Fruit fly (Drosophila melanogaster) whole organism, embryonic: Measurements from ENCODE around the gene Snx17.
A peak's percentile ranks its signal among the peaks of the same experiment; 100 is the strongest.

ENCODE experiments used
- Adf1 ChIP-seq: fragments of 200-800 bp; sonication (Bioruptor generic); IDR thresholded peaks from 2 replicates; pipeline ENCODE4 v1.3.6; 2022; ENCODE audit warnings: missing biosample characterization, missing genetic modification characterization
- B-H2 ChIP-seq: fragments of 200-800 bp; sonication (Bioruptor generic); optimal IDR thresholded peaks from 2 replicates; lab custom pipeline; 2018; ENCODE audit warnings: missing biosample characterization, mild to moderate bottlenecking, missing genetic modification characterization
- CG10147 ChIP-seq: fragments of 200-800 bp; sonication (Bioruptor generic); optimal IDR thresholded peaks from 2 replicates; lab custom pipeline; 2019; ENCODE audit warnings: missing biosample characterization, mild to moderate bottlenecking, missing genetic modification characterization, moderate library complexity
- CG10366 ChIP-seq: fragments of 200-800 bp; sonication (Bioruptor generic); IDR thresholded peaks from 2 replicates; pipeline ENCODE4 v1.3.6; 2022; ENCODE audit warnings: missing biosample characterization, missing genetic modification characterization
- CG11723 ChIP-seq: fragments of 200-800 bp; sonication (Bioruptor generic); optimal IDR thresholded peaks from 2 replicates; lab custom pipeline; 2017; ENCODE audit warnings: missing biosample characterization, mild to moderate bottlenecking, missing genetic modification characterization
- CG12071 ChIP-seq: fragments of 200-800 bp; sonication (Bioruptor generic); optimal IDR thresholded peaks from 3 replicates; lab custom pipeline; 2018; ENCODE audit warnings: missing biosample characterization, mild to moderate bottlenecking, missing genetic modification characterization
- CG13894 ChIP-seq: fragments of 200-800 bp; sonication (Bioruptor generic); optimal IDR thresholded peaks from 3 replicates; lab custom pipeline; 2018; ENCODE audit warnings: missing biosample characterization, mild to moderate bottlenecking, missing genetic modification characterization, moderate library complexity
- CG1602 ChIP-seq: fragments of 200-800 bp; sonication (Bioruptor generic); optimal IDR thresholded peaks from 3 replicates; lab custom pipeline; 2016; ENCODE audit warnings: missing biosample characterization, missing genetic modification characterization
- CG1647 ChIP-seq: fragments of 200-800 bp; sonication (Bioruptor generic); optimal IDR thresholded peaks from 3 replicates; lab custom pipeline; 2016; ENCODE audit warnings: missing biosample characterization, missing genetic modification characterization
- CG16813 ChIP-seq: fragments of 200-800 bp; sonication (Bioruptor generic); IDR thresholded peaks from 3 replicates; pipeline ENCODE4 v1.3.6; 2022; ENCODE audit warnings: missing biosample characterization, missing genetic modification characterization; ENCODE audit not compliant: partially characterized antibody
- CG2116 ChIP-seq: fragments of 200-800 bp; sonication (Bioruptor generic); optimal IDR thresholded peaks from 3 replicates; lab custom pipeline; 2018; ENCODE audit warnings: missing biosample characterization, mild to moderate bottlenecking, missing genetic modification characterization
- CG2199 ChIP-seq: fragments of 200-800 bp; sonication (Bioruptor generic); IDR thresholded peaks from 3 replicates; pipeline ENCODE4 v1.3.6; 2022; ENCODE audit warnings: missing biosample characterization, missing genetic modification characterization
- CG31224 ChIP-seq: fragments of 200-800 bp; sonication (Bioruptor generic); IDR thresholded peaks from 2 replicates; pipeline ENCODE4 v1.3.6; 2022; ENCODE audit warnings: missing biosample characterization, missing genetic modification characterization
- CG3838 ChIP-seq: fragments of 200-800 bp; sonication (Bioruptor generic); optimal IDR thresholded peaks from 3 replicates; lab custom pipeline; 2016; ENCODE audit warnings: missing biosample characterization, missing genetic modification characterization
- CG3995 ChIP-seq: fragments of 200-800 bp; sonication (Bioruptor generic); optimal IDR thresholded peaks from 3 replicates; lab custom pipeline; 2016; ENCODE audit warnings: missing biosample characterization, missing genetic modification characterization
- CG4282 ChIP-seq: fragments of 200-800 bp; sonication (Bioruptor generic); optimal IDR thresholded peaks from 2 replicates; lab custom pipeline; 2016; ENCODE audit warnings: missing biosample characterization, missing genetic modification characterization
- CG4424 ChIP-seq: fragments of 200-800 bp; sonication (Bioruptor generic); optimal IDR thresholded peaks from 3 replicates; lab custom pipeline; 2016; ENCODE audit warnings: missing biosample characterization, missing genetic modification characterization
- CG6791 ChIP-seq: fragments of 200-800 bp; sonication (Bioruptor generic); IDR thresholded peaks from 3 replicates; pipeline ENCODE4 v1.3.6; 2022; ENCODE audit warnings: missing biosample characterization, missing genetic modification characterization; ENCODE audit not compliant: partially characterized antibody
- CG7372 ChIP-seq: fragments of 200-800 bp; sonication (Bioruptor generic); IDR thresholded peaks from 2 replicates; pipeline ENCODE4 v1.3.6; 2022; ENCODE audit warnings: missing biosample characterization, missing genetic modification characterization
- CG7839 ChIP-seq: fragments of 200-800 bp; sonication (Bioruptor generic); optimal IDR thresholded peaks from 3 replicates; lab custom pipeline; 2018; ENCODE audit warnings: missing biosample characterization, mild to moderate bottlenecking, missing genetic modification characterization, moderate library complexity
- CG7963 ChIP-seq: fragments of 200-800 bp; sonication (Bioruptor generic); IDR thresholded peaks from 3 replicates; pipeline ENCODE4 v1.3.6; 2022; ENCODE audit warnings: missing biosample characterization, missing genetic modification characterization; ENCODE audit not compliant: partially characterized antibody
- CG7987 ChIP-seq: fragments of 200-800 bp; sonication (Bioruptor generic); optimal IDR thresholded peaks from 2 replicates; lab custom pipeline; 2018; ENCODE audit warnings: missing biosample characterization, mild to moderate bottlenecking, missing genetic modification characterization, moderate library complexity
- CG8281 ChIP-seq: fragments of 200-800 bp; sonication (Bioruptor generic); optimal IDR thresholded peaks from 2 replicates; lab custom pipeline; 2018; ENCODE audit warnings: missing biosample characterization, mild to moderate bottlenecking, missing genetic modification characterization, moderate library complexity
- CG9797 ChIP-seq: fragments of 200-800 bp; sonication (Bioruptor generic); optimal IDR thresholded peaks from 3 replicates; lab custom pipeline; 2018; ENCODE audit warnings: missing biosample characterization, mild to moderate bottlenecking, missing genetic modification characterization
- CG9817 ChIP-seq: fragments of 200-800 bp; sonication (Bioruptor generic); optimal IDR thresholded peaks from 2 replicates; lab custom pipeline; 2018; ENCODE audit warnings: missing biosample characterization, mild to moderate bottlenecking, missing genetic modification characterization, moderate library complexity
- CHES-1-like ChIP-seq: fragments of 200-800 bp; sonication (Bioruptor generic); optimal IDR thresholded peaks from 2 replicates; lab custom pipeline; 2016; ENCODE audit warnings: missing biosample characterization, missing genetic modification characterization
- CkIIα-i1 ChIP-seq: fragments of 200-800 bp; sonication (Bioruptor generic); IDR thresholded peaks from 2 replicates; pipeline ENCODE4 v1.3.6; 2022; ENCODE audit warnings: missing biosample characterization, missing genetic modification characterization
- D19A ChIP-seq: fragments of 200-800 bp; optimal IDR thresholded peaks from 3 replicates; lab custom pipeline; 2019; ENCODE audit warnings: missing biosample characterization, mild to moderate bottlenecking, missing genetic modification characterization, moderate library complexity
- Dbx ChIP-seq: fragments of 200-800 bp; sonication (Bioruptor generic); IDR thresholded peaks from 3 replicates; pipeline ENCODE4 v1.3.6; 2022; ENCODE audit warnings: missing biosample characterization, missing genetic modification characterization
- Doc2 ChIP-seq: fragments of 200-800 bp; sonication (Bioruptor generic); IDR thresholded peaks from 2 replicates; pipeline ENCODE4 v1.3.6; 2022; ENCODE audit warnings: missing biosample characterization, missing genetic modification characterization
- Fer2 ChIP-seq: fragments of 200-800 bp; sonication (Bioruptor generic); optimal IDR thresholded peaks from 2 replicates; lab custom pipeline; 2018; ENCODE audit warnings: missing biosample characterization, mild to moderate bottlenecking, missing genetic modification characterization, moderate library complexity
- HmgZ ChIP-seq: fragments of 200-800 bp; sonication (Bioruptor generic); optimal IDR thresholded peaks from 2 replicates; lab custom pipeline; 2018; ENCODE audit warnings: missing biosample characterization, mild to moderate bottlenecking, missing genetic modification characterization
- Jarid2 ChIP-seq: fragments of 200-800 bp; sonication (Bioruptor generic); optimal IDR thresholded peaks from 3 replicates; lab custom pipeline; 2017; ENCODE audit warnings: mild to moderate bottlenecking, missing biosample characterization, missing genetic modification reagents, missing genetic modification characterization
- Lhr ChIP-seq: fragments of 200-800 bp; sonication (Bioruptor generic); optimal IDR thresholded peaks from 3 replicates; lab custom pipeline; 2017; ENCODE audit warnings: mild to moderate bottlenecking, missing biosample characterization, missing genetic modification reagents, missing genetic modification characterization
- Lim3 ChIP-seq: fragments of 200-800 bp; sonication (Bioruptor generic); IDR thresholded peaks from 2 replicates; pipeline ENCODE4 v1.3.6; 2022; ENCODE audit warnings: missing biosample characterization, missing genetic modification characterization
- Mes4 ChIP-seq: fragments of 200-800 bp; sonication (Bioruptor generic); optimal IDR thresholded peaks from 2 replicates; lab custom pipeline; 2016; ENCODE audit warnings: missing biosample characterization, missing genetic modification characterization
- NfI ChIP-seq: fragments of 200-800 bp; sonication (Bioruptor generic); optimal IDR thresholded peaks from 3 replicates; lab custom pipeline; 2018; ENCODE audit warnings: missing biosample characterization, mild to moderate bottlenecking, missing genetic modification characterization, moderate library complexity
- Pdp1 ChIP-seq, 2 experiments: fragments of 200-800 bp; sonication (Bioruptor generic); optimal IDR thresholded peaks; 3 replicates each; lab custom pipeline; 2016; ENCODE audit warnings: missing biosample characterization in 2 of 2, missing genetic modification characterization in 2 of 2, mild to moderate bottlenecking in 1 of 2, moderate library complexity in 1 of 2
- Sry-β ChIP-seq: fragments of 200-800 bp; sonication (Bioruptor generic); optimal IDR thresholded peaks from 2 replicates; lab custom pipeline; 2018; ENCODE audit warnings: missing biosample characterization, mild to moderate bottlenecking, missing genetic modification characterization, moderate library complexity
- Sry-δ ChIP-seq: fragments of 200-800 bp; sonication (Bioruptor generic); optimal IDR thresholded peaks from 2 replicates; lab custom pipeline; 2016; ENCODE audit warnings: missing biosample characterization, missing genetic modification characterization
- Trl ChIP-seq, 3 experiments: fragments of >200 bp in 2 of 3; fragments of 200-800 bp in 1 of 3; sonication (Bioruptor generic) in 1 of 3; optimal IDR thresholded peaks; 2 replicates in 1 of 3; 3 replicates in 2 of 3; lab custom pipeline; 2016 to 2017; ENCODE audit warnings: missing biosample characterization in 1 of 3, missing genetic modification characterization in 1 of 3
- amos ChIP-seq: fragments of 200-800 bp; sonication (Bioruptor generic); IDR thresholded peaks from 2 replicates; pipeline ENCODE4 v1.3.6; 2022; ENCODE audit warnings: missing biosample characterization, missing genetic modification characterization; ENCODE audit not compliant: partially characterized antibody
- bcd ChIP-seq: fragments of 200-800 bp; sonication (Bioruptor generic); optimal IDR thresholded peaks from 2 replicates; lab custom pipeline; 2017; ENCODE audit warnings: missing biosample characterization, mild to moderate bottlenecking, missing genetic modification characterization
- bigmax ChIP-seq: fragments of 200-800 bp; sonication (Bioruptor generic); optimal IDR thresholded peaks from 2 replicates; lab custom pipeline; 2018; ENCODE audit warnings: missing biosample characterization, mild to moderate bottlenecking, missing genetic modification characterization
- ci ChIP-seq: fragments of 200-800 bp; sonication (Bioruptor generic); IDR thresholded peaks from 3 replicates; pipeline ENCODE4 v1.3.6; 2022; ENCODE audit warnings: missing biosample characterization, missing genetic modification characterization
- fru ChIP-seq: fragments of >200 bp; optimal IDR thresholded peaks from 2 replicates; lab custom pipeline; 2017
- mam ChIP-seq: fragments of 200-800 bp; sonication (Bioruptor generic); optimal IDR thresholded peaks from 3 replicates; lab custom pipeline; 2016; ENCODE audit warnings: missing biosample characterization, missing genetic modification characterization
- nerfin-1 ChIP-seq: fragments of 200-800 bp; sonication (Bioruptor generic); optimal IDR thresholded peaks from 3 replicates; lab custom pipeline; 2019; ENCODE audit warnings: missing biosample characterization, mild to moderate bottlenecking, missing genetic modification characterization, moderate library complexity
- nmo ChIP-seq: fragments of 200-800 bp; sonication (Bioruptor generic); optimal IDR thresholded peaks from 2 replicates; lab custom pipeline; 2018; ENCODE audit warnings: missing biosample characterization, mild to moderate bottlenecking, missing genetic modification characterization, moderate library complexity
- pfk ChIP-seq: fragments of 200-800 bp; sonication (Bioruptor generic); optimal IDR thresholded peaks from 2 replicates; lab custom pipeline; 2018; ENCODE audit warnings: missing biosample characterization, mild to moderate bottlenecking, missing genetic modification characterization, moderate library complexity

The Snx17 gene

dm6 chr2L:10246785-10247190 lies 40.0 kb upstream of the Snx17 start, which contains the start of gene chico (continued):
- TF ChIP-seq CHES-1-like (GFP tag; lab: Kevin White, UChicago) = peak; percentile 18
- peak; percentile 93 for TF ChIP-seq nerfin-1 (tag; lab: Kevin White, UChicago)
- TF ChIP-seq CG3995 = no peak
- TF ChIP-seq Lhr = peak; percentile 64
- no peak for TF ChIP-seq Sry-β
- peak; percentile 29 for TF ChIP-seq CG7987 (GFP tag; lab: Kevin White, UChicago)
- TF ChIP-seq CG12071 (GFP tag; lab: Kevin White, UChicago) = no peak
- TF ChIP-seq CG4424 (GFP tag; lab: Kevin White, UChicago) = peak; percentile 29
- no peak for TF ChIP-seq D19A (tag; lab: Kevin White, UChicago)
- TF ChIP-seq bigmax (GFP tag; lab: Kevin White, UChicago) = peak; percentile 13
- no peak for TF ChIP-seq CG10147 (GFP tag; lab: Kevin White, UChicago)
- TF ChIP-seq ci = no peak
- TF ChIP-seq CG9797 = peak; percentile 53
- peak; percentile 68 for TF ChIP-seq CG2116 (GFP tag; lab: Kevin White, UChicago)
- no peak for TF ChIP-seq CG8281 (tag; lab: Kevin White, UChicago)
- TF ChIP-seq CG10366 (GFP tag; lab: Robert Waterston, UW) = no peak
- peak; percentile 68 for TF ChIP-seq pfk (GFP tag; lab: Kevin White, UChicago)
- TF ChIP-seq B-H2 (GFP tag; lab: Kevin White, UChicago) = no peak
- TF ChIP-seq Jarid2 (GFP tag; lab: Kevin White, UChicago) = no peak
- no peak for TF ChIP-seq Doc2 (GFP tag; lab: Robert Waterston, UW)
- no peak for TF ChIP-seq CG7839 (tag; lab: Kevin White, UChicago)
- TF ChIP-seq CG4282 (GFP tag; lab: Kevin White, UChicago) = no peak
- TF ChIP-seq fru = no peak
- TF ChIP-seq Sry-δ = peak; percentile 93
- TF ChIP-seq Pdp1 (GFP tag; optimal IDR thresholded peaks at IDR 0.05; lab: Kevin White, UChicago) = peak in 1 of 2 experiments; percentile 72
- peak; percentile 51 for TF ChIP-seq HmgZ (tag; lab: Kevin White, UChicago)
- TF ChIP-seq CG9817 (tag; lab: Kevin White, UChicago) = no peak
- TF ChIP-seq bcd = no peak
- TF ChIP-seq CG31224 = no peak
- TF ChIP-seq CG7963 (GFP tag; lab: Robert Waterston, UW) = peak; percentile 26; the same call in 2 of the 3 replicates
- TF ChIP-seq CG13894 (tag; lab: Kevin White, UChicago) = no peak
- no peak for TF ChIP-seq NfI (GFP tag; lab: Kevin White, UChicago)
- peak; percentile 63 for TF ChIP-seq nmo (GFP tag; lab: Kevin White, UChicago)
- TF ChIP-seq CG1647 (GFP tag; lab: Kevin White, UChicago) = no peak
- peak; percentile 89 for TF ChIP-seq CG6791 (GFP tag; lab: Robert Waterston, UW)
- TF ChIP-seq mam (GFP tag; lab: Kevin White, UChicago) = no peak
- no peak for TF ChIP-seq Fer2 (tag; lab: Kevin White, UChicago)
- no peak for TF ChIP-seq CG3838 (GFP tag; lab: Kevin White, UChicago)
- TF ChIP-seq CG7372 = no peak
- TF ChIP-seq amos (GFP tag; lab: Robert Waterston, UW) = no peak; the same call in 1 of the 2 replicates
- no peak for TF ChIP-seq CG11723 (GFP tag; lab: Kevin White, UChicago)
- no peak for TF ChIP-seq Lim3 (GFP tag; lab: Robert Waterston, UW)
- TF ChIP-seq CG2199 (GFP tag; lab: Robert Waterston, UW) = no peak
- TF ChIP-seq CkIIα-i1 = no peak
- no peak for TF ChIP-seq Adf1 (GFP tag; lab: Robert Waterston, UW)
- TF ChIP-seq CG1602 (GFP tag; lab: Kevin White, UChicago) = no peak
- peak; percentile 22; the same call in 1 of the 3 replicates for TF ChIP-seq Dbx
- peak; percentile 53 for TF ChIP-seq CG16813 (GFP tag; lab: Robert Waterston, UW)
- no peak for TF ChIP-seq Mes4 (GFP tag; lab: Kevin White, UChicago)
- TF ChIP-seq Trl (optimal IDR thresholded peaks at IDR 0.05; lab: Kevin White, UChicago) = no peak
- no peak for TF ChIP-seq Trl (GFP tag; optimal IDR thresholded peaks at IDR 0.05; lab: Kevin White, UChicago)
